Worm (Caenorhabditis elegans) whole organism, mixed stage, embryonic: ENCODE data around the gene EEED8.4.

Source experiments
- ceh-39 ChIP-seq: fragments of 150-350 bp; optimal IDR thresholded peaks from 2 replicates; lab custom pipeline; 2014; ENCODE audit warnings: missing biosample characterization, missing genetic modification characterization
- ces-1 ChIP-seq: fragments of 150-350 bp; optimal IDR thresholded peaks from 2 replicates; lab custom pipeline; 2014; ENCODE audit warnings: missing biosample characterization, missing genetic modification reagents, missing genetic modification characterization
- elt-3 ChIP-seq: fragments of 150-350 bp; optimal IDR thresholded peaks from 2 replicates; lab custom pipeline; 2014; ENCODE audit warnings: missing biosample characterization, missing genetic modification characterization
- flh-1 ChIP-seq: fragments of 200-800 bp; sonication (Bioruptor generic); optimal IDR thresholded peaks from 2 replicates; lab custom pipeline; 2018; ENCODE audit warnings: mild to moderate bottlenecking, missing genetic modification characterization, moderate library complexity, missing compliant biosample characterization
- ham-2 ChIP-seq: fragments of 200-800 bp; sonication (Bioruptor generic); optimal IDR thresholded peaks from 2 replicates; lab custom pipeline; 2018; ENCODE audit warnings: mild to moderate bottlenecking, missing genetic modification characterization, missing compliant biosample characterization
- mep-1 ChIP-seq: fragments of 150-350 bp; optimal IDR thresholded peaks from 2 replicates; lab custom pipeline; 2017; ENCODE audit warnings: missing biosample characterization, missing genetic modification reagents, missing genetic modification characterization, inconsistent platforms
- nhr-12 ChIP-seq: fragments of 150-350 bp; optimal IDR thresholded peaks from 2 replicates; lab custom pipeline; 2014; ENCODE audit warnings: missing biosample characterization, missing genetic modification characterization
- nhr-237 ChIP-seq: fragments of 150-350 bp; optimal IDR thresholded peaks from 2 replicates; lab custom pipeline; 2014; ENCODE audit warnings: missing biosample characterization, missing genetic modification characterization
- nhr-28 ChIP-seq: fragments of 150-350 bp; optimal IDR thresholded peaks from 2 replicates; lab custom pipeline; 2014; ENCODE audit warnings: missing biosample characterization, missing genetic modification characterization
- sem-2 ChIP-seq: fragments of 200-800 bp; sonication (Bioruptor generic); optimal IDR thresholded peaks from 2 replicates; lab custom pipeline; 2018; ENCODE audit warnings: mild to moderate bottlenecking, missing genetic modification characterization, missing compliant biosample characterization
- snpc-4 ChIP-seq: fragments of 150-350 bp; optimal IDR thresholded peaks from 2 replicates; lab custom pipeline; 2014; ENCODE audit warnings: missing biosample characterization, missing genetic modification characterization
- sptf-1 ChIP-seq: sonication (generic microtip); optimal IDR thresholded peaks from 2 replicates; lab custom pipeline; 2017; ENCODE audit warnings: mild to moderate bottlenecking, missing genetic modification characterization, moderate library complexity, missing compliant biosample characterization
- unc-62 ChIP-seq: fragments of 150-350 bp; optimal IDR thresholded peaks from 2 replicates; lab custom pipeline; 2014; ENCODE audit warnings: missing biosample characterization, missing genetic modification reagents, missing genetic modification characterization
- ztf-11 ChIP-seq: fragments of 150-350 bp; optimal IDR thresholded peaks from 2 replicates; lab custom pipeline; 2014; ENCODE audit warnings: missing biosample characterization, missing genetic modification characterization

DNA sequence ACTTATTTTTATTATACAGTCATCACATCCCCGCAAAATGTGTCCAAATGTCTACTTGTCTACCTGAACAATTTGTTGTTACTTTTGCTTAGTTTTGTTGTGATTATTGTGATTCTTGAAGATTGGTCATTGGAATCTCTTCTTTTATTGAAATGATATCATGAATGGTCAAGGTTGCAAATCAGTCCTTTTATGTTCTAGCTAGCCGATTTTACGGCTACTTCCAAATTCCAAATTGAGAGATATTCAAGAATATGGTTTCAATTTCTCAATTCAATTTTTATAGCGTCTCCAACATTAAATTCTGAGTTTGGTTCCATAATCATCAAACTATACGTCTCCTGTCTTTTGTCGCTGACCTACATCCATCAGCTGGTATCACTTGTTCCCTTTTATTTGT lies 42.2 kb downstream of the EEED8.4 start:
- TF ChIP-seq snpc-4 (tag; lab: Kevin White, UChicago) (no peak), nhr-12 (tag; lab: Kevin White, UChicago) (no peak), flh-1 (GFP tag; lab: Kevin White, UChicago) (no peak), ceh-39 (tag; lab: Kevin White, UChicago) (no peak), nhr-28 (no peak), unc-62 (GFP tag; lab: Kevin White, UChicago) (no peak), ham-2 (GFP tag; lab: Kevin White, UChicago) (no peak), mep-1 (no peak), nhr-237 (no peak), sptf-1 (no peak), elt-3 (no peak), sem-2 (GFP tag; lab: Kevin White, UChicago) (no peak), ces-1 (no peak), ztf-11 (tag; lab: Kevin White, UChicago) (no peak)
